Worm (Caenorhabditis elegans): ENCODE data around the gene ztf-9.
A peak's percentile ranks its signal among the peaks of the same experiment; 100 is the strongest.

ztf-9 gene

DNA sequence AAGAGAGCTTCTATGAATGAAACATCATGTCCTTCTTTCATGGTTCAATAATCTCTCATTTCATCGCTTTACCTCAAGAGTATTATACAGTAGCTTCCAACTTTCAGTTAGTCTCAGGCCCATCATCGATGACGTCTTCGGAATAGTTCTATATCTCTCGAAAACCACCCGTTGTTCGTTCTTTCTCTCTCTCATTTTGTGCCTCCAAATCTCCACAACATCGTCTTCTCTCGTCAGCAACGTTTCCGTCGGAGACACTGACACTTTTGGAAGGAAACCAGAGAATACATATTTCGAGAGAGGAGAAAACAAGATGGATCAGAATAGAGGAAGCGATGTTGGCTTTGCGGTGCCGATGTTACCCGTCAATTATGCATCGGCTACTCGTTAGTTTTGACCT is 39.9 kb upstream of the ztf-9 start (continued):
- no peak for TF ChIP-seq D1046.2 (GFP tag; IDR thresholded peaks at IDR 0.05)
- TF ChIP-seq dmd-6 (GFP tag; IDR thresholded peaks at IDR 0.05), result no peak
- peak; percentile 47 for TF ChIP-seq mes-2 (tag; optimal IDR thresholded peaks at IDR 0.05; ENCODE audit: poor library complexity, severe bottlenecking)
- no peak for TF ChIP-seq nhr-28 (tag; optimal IDR thresholded peaks at IDR 0.05)
- no peak for TF ChIP-seq php-3 (GFP tag; IDR thresholded peaks at IDR 0.05)
- TF ChIP-seq lin-1 (GFP tag; IDR thresholded peaks at IDR 0.05), result no peak
- TF ChIP-seq zfp-2 (tag; optimal IDR thresholded peaks at IDR 0.05), result no peak
- no peak for TF ChIP-seq ceh-32 (tag; optimal IDR thresholded peaks at IDR 0.05; ENCODE audit: poor library complexity)
- TF ChIP-seq Y5F2A.4 (GFP tag; optimal IDR thresholded peaks at IDR 0.05), result peak; percentile 41
- TF ChIP-seq madf-5 (GFP tag; IDR thresholded peaks at IDR 0.05), result no peak
- no peak for TF ChIP-seq spr-1 (tag; optimal IDR thresholded peaks at IDR 0.05)
- TF ChIP-seq mep-1 (tag; optimal IDR thresholded peaks at IDR 0.05), result no peak
- no peak for TF ChIP-seq F26F4.8 (GFP tag; conservative IDR thresholded peaks at IDR 0.05)
- TF ChIP-seq snpc-4 (tag; optimal IDR thresholded peaks at IDR 0.05), result no peak
- no peak for TF ChIP-seq hlh-11 (tag; optimal IDR thresholded peaks at IDR 0.05)
- TF ChIP-seq attf-4 (tag; optimal IDR thresholded peaks at IDR 0.05), result no peak
- TF ChIP-seq rbr-2 (tag; optimal IDR thresholded peaks at IDR 0.05), result no peak
- no peak for TF ChIP-seq ces-1 (GFP tag; optimal IDR thresholded peaks at IDR 0.05)
- TF ChIP-seq lin-38 (GFP tag; IDR thresholded peaks at IDR 0.05), result no peak; the same call in 1 of the 2 replicates
- no peak for TF ChIP-seq zag-1 (tag; optimal IDR thresholded peaks at IDR 0.05)
- TF ChIP-seq madf-9 (GFP tag; conservative IDR thresholded peaks at IDR 0.05), result no peak
- no peak for TF ChIP-seq ceh-82 (tag; optimal IDR thresholded peaks at IDR 0.05)
- no peak for TF ChIP-seq unc-39 (tag; optimal IDR thresholded peaks at IDR 0.05)
- no peak for TF ChIP-seq mxl-3 (GFP tag; optimal IDR thresholded peaks at IDR 0.05)
- no peak for TF ChIP-seq ZK546.5 (tag; optimal IDR thresholded peaks at IDR 0.05)
- no peak for TF ChIP-seq ceh-44 (GFP tag; IDR thresholded peaks at IDR 0.05)
- no peak for TF ChIP-seq gei-8 (GFP tag; optimal IDR thresholded peaks at IDR 0.05)
- peak; percentile 54 for TF ChIP-seq mdt-29 (GFP tag; IDR thresholded peaks at IDR 0.05)
- TF ChIP-seq ceh-62 (tag; optimal IDR thresholded peaks at IDR 0.05), result no peak
- no peak for TF ChIP-seq lin-39 (tag; optimal IDR thresholded peaks at IDR 0.05)
- no peak for TF ChIP-seq set-16 (GFP tag; IDR thresholded peaks at IDR 0.05)

DNA sequence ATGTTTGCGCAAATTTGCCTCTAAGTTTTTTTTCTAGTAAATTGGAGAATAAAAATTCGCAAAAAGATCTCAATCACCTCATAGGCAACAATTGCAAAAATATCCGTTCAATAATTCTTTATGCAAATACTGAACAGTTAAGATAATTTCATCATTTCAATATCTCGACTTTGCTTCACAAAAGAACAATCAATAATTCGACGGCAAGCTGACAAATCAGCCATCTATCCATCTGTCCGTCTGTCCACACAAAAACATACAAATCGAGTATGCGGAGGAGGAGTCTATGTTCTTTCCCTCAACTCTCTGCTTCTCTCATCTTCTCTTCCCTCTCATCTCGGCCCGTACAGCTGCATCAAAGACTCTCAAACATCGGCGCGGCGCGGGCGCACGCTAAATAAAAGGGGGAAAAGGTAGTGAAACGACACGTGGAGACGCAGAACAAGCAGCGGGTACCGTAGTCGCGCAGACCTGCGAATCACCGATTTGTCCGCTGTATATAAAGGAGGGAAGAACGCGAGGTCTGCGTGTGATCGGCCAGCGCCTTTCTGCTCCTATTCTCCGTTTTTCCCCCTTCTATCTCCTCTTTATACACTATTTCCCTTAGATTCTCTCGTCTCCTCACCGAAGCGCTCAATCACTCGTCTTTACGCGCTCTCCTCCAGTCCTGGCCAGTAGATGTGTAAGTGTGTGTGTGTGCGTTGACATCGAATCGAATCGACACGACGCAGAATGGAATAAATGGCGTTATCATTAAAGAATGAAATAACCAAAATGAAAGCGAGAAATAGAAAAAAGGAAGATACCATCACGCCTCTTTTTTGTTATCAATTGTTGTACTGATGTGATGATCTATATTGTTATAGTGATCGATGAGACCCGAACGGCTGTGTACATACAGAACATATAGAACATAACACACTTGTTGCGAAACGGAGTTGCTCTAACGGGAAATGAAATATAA is 39.1 kb upstream of the ztf-9 start:
- TF ChIP-seq tra-1 (GFP tag; IDR thresholded peaks at IDR 0.05) (peak; percentile 83), unc-130 (GFP tag; optimal IDR thresholded peaks at IDR 0.05) (no peak), daf-8 (GFP tag; IDR thresholded peaks at IDR 0.05) (no peak), cey-2 (tag; optimal IDR thresholded peaks at IDR 0.05; ENCODE audit: borderline replicate concordance, insufficient read depth) (peak; percentile 76), ceh-82 (tag; optimal IDR thresholded peaks at IDR 0.05) (no peak), mes-2 (tag; optimal IDR thresholded peaks at IDR 0.05; ENCODE audit: poor library complexity, severe bottlenecking) (peak; percentile 63), rbr-2 (tag; optimal IDR thresholded peaks at IDR 0.05) (peak; percentile 97), gei-8 (GFP tag; optimal IDR thresholded peaks at IDR 0.05) (peak; percentile 82), nhr-77 (tag; optimal IDR thresholded peaks at IDR 0.05) (peak; percentile 89), hlh-11 (tag; optimal IDR thresholded peaks at IDR 0.05) (peak; percentile 100), nhr-11 (tag; optimal IDR thresholded peaks at IDR 0.05) (peak; percentile 97), zfp-2 (tag; optimal IDR thresholded peaks at IDR 0.05) (peak; percentile 77), egl-43 (GFP tag; IDR thresholded peaks at IDR 0.05) (peak; percentile 93), daf-19 (GFP tag; conservative IDR thresholded peaks at IDR 0.05) (peak; percentile 61; the same call in 1 of the 2 replicates), hlh-30 (tag; optimal IDR thresholded peaks at IDR 0.05; ENCODE audit: insufficient read depth) (peak; percentile 97), skn-1 (tag; optimal IDR thresholded peaks at IDR 0.05) (no peak), unc-62 (GFP tag; optimal IDR thresholded peaks at IDR 0.05 in 1 of 2) (peak; percentile 66 to 99), unc-62 (tag; optimal IDR thresholded peaks at IDR 0.05) (peak; percentile 75), F37D6.2 (tag; optimal IDR thresholded peaks at IDR 0.05) (peak; percentile 90), lin-13 (GFP tag; optimal IDR thresholded peaks at IDR 0.05) (peak; percentile 83), ctbp-1 (GFP tag; IDR thresholded peaks at IDR 0.05) (peak; percentile 94), lin-1 (GFP tag; IDR thresholded peaks at IDR 0.05) (peak; percentile 22; the same call in 1 of the 2 replicates), T20F7.1 (GFP tag; optimal IDR thresholded peaks at IDR 0.05) (peak; percentile 82), php-3 (GFP tag; IDR thresholded peaks at IDR 0.05) (peak; percentile 47; the same call in 1 of the 2 replicates), madf-9 (GFP tag; conservative IDR thresholded peaks at IDR 0.05) (peak; percentile 70), zip-11 (GFP tag; IDR thresholded peaks at IDR 0.05) (no peak), ZK546.5 (tag; optimal IDR thresholded peaks at IDR 0.05) (peak in 1 of 2 experiments; percentile 88)

Data from whole organism, L4 larva.